Fruit fly (Drosophila melanogaster): ENCODE data around the gene CG13901.

The CG13901 gene

dm6 chr3L:818438-819138, 19.0 kb downstream of the CG13901 start (continued):
- no peak for TF ChIP-seq prd (optimal IDR thresholded peaks at IDR 0.05)
- TF ChIP-seq prd (GFP tag; IDR thresholded peaks at IDR 0.05): no peak; the same call in 2 of the 3 replicates
- TF ChIP-seq CG4730 (GFP tag; IDR thresholded peaks at IDR 0.05): no peak
- TF ChIP-seq CG11696 (GFP tag; IDR thresholded peaks at IDR 0.05): no peak
- TF ChIP-seq CG3838 (GFP tag; optimal IDR thresholded peaks at IDR 0.05): no peak
- TF ChIP-seq CG15601 (tag; optimal IDR thresholded peaks at IDR 0.05): no peak
- TF ChIP-seq CG17186 (GFP tag; optimal IDR thresholded peaks at IDR 0.05): no peak
- no peak for TF ChIP-seq bab2 (GFP tag; optimal IDR thresholded peaks at IDR 0.05)
- TF ChIP-seq CG2129 (GFP tag; IDR thresholded peaks at IDR 0.05; ENCODE audit: partially characterized antibody): no peak
- TF ChIP-seq CG17359 (tag; optimal IDR thresholded peaks at IDR 0.05): peak; percentile 34
- TF ChIP-seq CG18262 (tag; optimal IDR thresholded peaks at IDR 0.05): peak; percentile 21
- TF ChIP-seq Trl (optimal IDR thresholded peaks at IDR 0.05): no peak
- no peak for TF ChIP-seq Trl (GFP tag; optimal IDR thresholded peaks at IDR 0.05)
- peak; percentile 10 for TF ChIP-seq unpg (GFP tag; optimal IDR thresholded peaks at IDR 0.05)
- no peak for TF ChIP-seq mirr (GFP tag; optimal IDR thresholded peaks at IDR 0.05)
- TF ChIP-seq CG15696 (tag; optimal IDR thresholded peaks at IDR 0.05): no peak
- TF ChIP-seq CG17568 (GFP tag; optimal IDR thresholded peaks at IDR 0.05): no peak
- TF ChIP-seq scrt (GFP tag; optimal IDR thresholded peaks at IDR 0.05): no peak
- TF ChIP-seq TFAM (GFP tag; optimal IDR thresholded peaks at IDR 0.05): no peak
- no peak for TF ChIP-seq hth (optimal IDR thresholded peaks at IDR 0.05)
- TF ChIP-seq Blimp-1 (GFP tag; optimal IDR thresholded peaks at IDR 0.05): peak; percentile 29
- TF ChIP-seq tna (GFP tag; IDR thresholded peaks at IDR 0.05; ENCODE audit: partially characterized antibody): no peak
- no peak for TF ChIP-seq jing (GFP tag; optimal IDR thresholded peaks at IDR 0.05)
- TF ChIP-seq Xrp1 (GFP tag; IDR thresholded peaks at IDR 0.05): 0 out of 2 replicates have a peak, but pooled peaks have one; percentile 17
- no peak for TF ChIP-seq cato (GFP tag; optimal IDR thresholded peaks at IDR 0.05; ENCODE audit: borderline replicate concordance)
- no peak for TF ChIP-seq CG9876 (GFP tag; optimal IDR thresholded peaks at IDR 0.05)
- TF ChIP-seq CG2116 (GFP tag; optimal IDR thresholded peaks at IDR 0.05): no peak
- TF ChIP-seq CG11723 (GFP tag; optimal IDR thresholded peaks at IDR 0.05): no peak
- no peak for TF ChIP-seq bigmax (GFP tag; optimal IDR thresholded peaks at IDR 0.05)
- peak; percentile 21 for TF ChIP-seq Med (GFP tag)
- no peak for TF ChIP-seq Scr (GFP tag; IDR thresholded peaks at IDR 0.05; ENCODE audit: partially characterized antibody)
- TF ChIP-seq CG4820 (GFP tag; optimal IDR thresholded peaks at IDR 0.05): no peak
- no peak for TF ChIP-seq CG12071 (GFP tag; optimal IDR thresholded peaks at IDR 0.05)
- TF ChIP-seq Abd-B (GFP tag; optimal IDR thresholded peaks at IDR 0.05): no peak
- no peak for TF ChIP-seq CkIIα-i1 (GFP tag; IDR thresholded peaks at IDR 0.05)
- TF ChIP-seq CG18476 (GFP tag; optimal IDR thresholded peaks at IDR 0.05): no peak
- TF ChIP-seq zen (tag; optimal IDR thresholded peaks at IDR 0.05): no peak
- TF ChIP-seq CG2712 (tag; optimal IDR thresholded peaks at IDR 0.05): peak; percentile 14
- no peak for TF ChIP-seq Bteb2 (GFP tag; optimal IDR thresholded peaks at IDR 0.05)
- TF ChIP-seq chif (GFP tag; optimal IDR thresholded peaks at IDR 0.05): no peak
- no peak for TF ChIP-seq CG30020 (tag; optimal IDR thresholded peaks at IDR 0.05)
- no peak for TF ChIP-seq fd64A (GFP tag; optimal IDR thresholded peaks at IDR 0.05)
- no peak for TF ChIP-seq CG7987 (GFP tag; optimal IDR thresholded peaks at IDR 0.05)
- no peak for TF ChIP-seq ERR (GFP tag; optimal IDR thresholded peaks at IDR 0.05)
- TF ChIP-seq Vsx1 (GFP tag; optimal IDR thresholded peaks at IDR 0.05): peak; percentile 30
- peak; percentile 40; the same call in 2 of the 3 replicates for TF ChIP-seq CG17361 (GFP tag; IDR thresholded peaks at IDR 0.05)
- TF ChIP-seq CG30403 (GFP tag; optimal IDR thresholded peaks at IDR 0.05): peak; percentile 16
- TF ChIP-seq psq (GFP tag; optimal IDR thresholded peaks at IDR 0.05): no peak
- TF ChIP-seq ab (GFP tag; optimal IDR thresholded peaks at IDR 0.05): no peak
- no peak for TF ChIP-seq CG14441 (GFP tag; IDR thresholded peaks at IDR 0.05)

All from whole organism, embryonic.